Worm (Caenorhabditis elegans): ENCODE measurements around the gene sulp-8.

sulp-8 gene

DNA sequence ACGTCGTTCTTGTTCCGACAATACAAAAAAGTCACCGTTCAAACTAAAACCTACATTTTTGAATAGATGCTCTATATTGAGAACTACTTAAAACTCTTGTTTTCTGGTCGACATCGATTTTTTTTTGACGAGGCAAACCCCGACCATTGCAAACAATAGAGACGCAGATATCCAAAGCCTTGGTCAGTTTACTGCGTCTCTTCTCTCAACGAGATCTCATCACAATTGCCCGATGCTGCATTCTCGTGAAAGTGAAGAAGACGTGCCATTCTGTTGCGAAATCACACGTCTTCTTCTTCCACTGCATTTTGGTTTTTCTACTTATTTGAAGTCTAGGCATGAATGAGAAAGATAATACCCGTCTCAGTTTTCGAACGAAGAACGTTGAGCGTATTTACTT lies 30.9 kb upstream of the sulp-8 start:
- no peak for TF ChIP-seq nhr-76 (tag; optimal IDR thresholded peaks at IDR 0.05)
- TF ChIP-seq dmd-8 (GFP tag; IDR thresholded peaks at IDR 0.05), result no peak
- TF ChIP-seq ceh-28 (tag; optimal IDR thresholded peaks at IDR 0.05), result peak; percentile 43
- TF ChIP-seq mep-1 (tag; optimal IDR thresholded peaks at IDR 0.05), result peak; percentile 66
- no peak for TF ChIP-seq dmd-9 (GFP tag; IDR thresholded peaks at IDR 0.05)
- TF ChIP-seq zag-1 (tag; optimal IDR thresholded peaks at IDR 0.05), result no peak
- no peak for TF ChIP-seq nhr-11 (tag; optimal IDR thresholded peaks at IDR 0.05)
- peak; percentile 44 for TF ChIP-seq nhr-28 (tag; optimal IDR thresholded peaks at IDR 0.05)
- no peak for TF ChIP-seq ctbp-1 (GFP tag; IDR thresholded peaks at IDR 0.05)
- TF ChIP-seq unc-130 (GFP tag; optimal IDR thresholded peaks at IDR 0.05), result no peak
- TF ChIP-seq unc-62 (GFP tag; optimal IDR thresholded peaks at IDR 0.05 in 1 of 2), result peak in 1 of 2 experiments; percentile 63
- TF ChIP-seq unc-62 (tag; optimal IDR thresholded peaks at IDR 0.05), result no peak
- peak; percentile 27 for TF ChIP-seq rbr-2 (tag; optimal IDR thresholded peaks at IDR 0.05)
- TF ChIP-seq dve-1 (tag; optimal IDR thresholded peaks at IDR 0.05; ENCODE audit: insufficient read depth), result peak; percentile 11
- peak; percentile 42 to 53 for TF ChIP-seq mdl-1 (tag; optimal IDR thresholded peaks at IDR 0.05)
- TF ChIP-seq mes-2 (tag; optimal IDR thresholded peaks at IDR 0.05; ENCODE audit: poor library complexity, severe bottlenecking), result no peak
- TF ChIP-seq nhr-25 (tag; optimal IDR thresholded peaks at IDR 0.05; ENCODE audit: borderline replicate concordance, insufficient read depth), result no peak
- peak; percentile 85 for TF ChIP-seq hlh-30 (tag; optimal IDR thresholded peaks at IDR 0.05; ENCODE audit: insufficient read depth)
- TF ChIP-seq duxl-1 (tag; optimal IDR thresholded peaks at IDR 0.05; ENCODE audit: poor library complexity), result no peak
- TF ChIP-seq F49E8.2 (tag; optimal IDR thresholded peaks at IDR 0.05; ENCODE audit: borderline replicate concordance), result no peak
- no peak for TF ChIP-seq mdt-29 (GFP tag; IDR thresholded peaks at IDR 0.05)
- no peak for TF ChIP-seq nhr-48 (tag; optimal IDR thresholded peaks at IDR 0.05)
- TF ChIP-seq hlh-11 (tag; optimal IDR thresholded peaks at IDR 0.05), result no peak
- 0 out of 2 replicates have a peak, but pooled peaks have one; percentile 56 for TF ChIP-seq hmg-1.1 (GFP tag; IDR thresholded peaks at IDR 0.05)
- TF ChIP-seq Y5F2A.4 (GFP tag; optimal IDR thresholded peaks at IDR 0.05), result no peak
- peak; percentile 7 for TF ChIP-seq mxl-3 (GFP tag; optimal IDR thresholded peaks at IDR 0.05)
- TF ChIP-seq nhr-6 (tag; optimal IDR thresholded peaks at IDR 0.05), result peak; percentile 12
- TF ChIP-seq fkh-10 (GFP tag; optimal IDR thresholded peaks at IDR 0.05), result peak; percentile 8
- TF ChIP-seq spr-3 (GFP tag; optimal IDR thresholded peaks at IDR 0.05), result no peak
- no peak for TF ChIP-seq unc-39 (tag; optimal IDR thresholded peaks at IDR 0.05)
- TF ChIP-seq aha-1 (tag), result peak; percentile 26
- no peak for TF ChIP-seq aly-2 (tag; optimal IDR thresholded peaks at IDR 0.05)
- TF ChIP-seq lin-13 (GFP tag; optimal IDR thresholded peaks at IDR 0.05), result no peak
- no peak for TF ChIP-seq daf-16 (GFP tag; optimal IDR thresholded peaks at IDR 0.05)
- TF ChIP-seq daf-16 (tag; optimal IDR thresholded peaks at IDR 0.05), result no peak

DNA sequence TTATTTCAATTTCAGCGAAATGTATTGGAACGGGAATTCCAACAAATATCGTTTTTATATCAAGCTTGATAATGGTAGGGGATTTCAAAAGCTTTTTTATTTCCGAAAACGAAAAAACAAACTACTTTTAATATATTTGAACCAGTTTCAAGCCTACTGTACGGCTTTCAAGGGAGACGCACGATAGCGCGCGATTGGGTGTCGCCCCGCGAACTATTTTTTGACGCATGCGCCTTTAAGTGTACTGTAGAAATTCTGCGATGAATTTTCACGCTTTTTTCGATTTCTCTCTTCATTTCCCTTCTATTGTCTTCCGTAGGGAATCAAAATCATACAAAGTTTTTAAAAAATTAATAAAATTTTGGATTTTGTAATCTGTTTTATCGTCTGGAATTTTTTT lies 30.1 kb upstream of the sulp-8 start:
- TF ChIP-seq egl-27 (tag; optimal IDR thresholded peaks at IDR 0.05), result no peak

DNA sequence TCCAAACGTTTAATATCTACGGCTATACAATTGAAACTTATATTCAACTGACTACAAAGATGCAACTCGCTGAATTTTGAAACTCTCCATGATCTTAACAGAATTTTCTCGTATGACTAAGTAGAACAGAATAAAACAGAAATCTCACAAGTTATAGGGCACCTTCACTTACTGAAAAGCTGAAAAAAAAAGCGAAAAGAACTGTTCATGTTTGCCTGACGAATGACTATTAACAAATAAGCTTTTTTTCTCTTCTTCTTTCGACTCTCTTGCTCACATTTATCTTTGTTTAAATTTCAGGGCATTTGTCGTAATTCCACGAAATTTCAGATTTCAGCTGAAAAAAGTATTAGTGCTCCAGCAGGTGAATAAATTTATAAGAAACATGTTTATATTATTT lies 29.3 kb upstream of the sulp-8 start, which contains the start of gene xbx-6:
TSS of gene xbx-6 (plus strand) at position 301 of the 400 bp plus-strand sequence.
- TF ChIP-seq ceh-28 (tag; optimal IDR thresholded peaks at IDR 0.05), result no peak
- TF ChIP-seq unc-62 (GFP tag; optimal IDR thresholded peaks at IDR 0.05 in 1 of 2), result peak in 1 of 2 experiments; percentile 34
- no peak for TF ChIP-seq unc-62 (tag; optimal IDR thresholded peaks at IDR 0.05)

DNA sequence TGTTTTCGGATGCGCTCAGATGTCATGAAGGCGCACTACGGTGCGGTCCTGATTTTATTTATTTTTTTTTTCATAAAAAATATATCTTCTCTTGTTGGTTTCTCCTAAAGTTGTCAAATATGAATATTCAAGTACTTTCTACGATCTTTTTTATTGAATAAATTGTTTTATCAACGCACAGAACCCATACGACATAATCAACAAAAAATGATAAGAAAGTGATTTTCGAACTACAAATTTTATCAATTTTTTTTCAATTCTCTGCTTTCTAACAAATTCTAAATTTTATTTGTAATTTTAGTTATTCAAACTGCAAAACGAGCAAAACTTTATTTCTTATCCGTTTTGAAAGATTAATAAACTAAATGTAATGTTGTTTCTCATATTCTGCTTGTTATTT lies 28.4 kb upstream of the sulp-8 start:
- TF ChIP-seq Y75B8A.6 (GFP tag; IDR thresholded peaks at IDR 0.05) (no peak), pqm-1 (tag; optimal IDR thresholded peaks at IDR 0.05) (peak; percentile 82), nhr-28 (tag; optimal IDR thresholded peaks at IDR 0.05) (peak; percentile 37), F44E2.7 (GFP tag; IDR thresholded peaks at IDR 0.05) (no peak), Y105C5A.15 (GFP tag; IDR thresholded peaks at IDR 0.05) (no peak), daf-16 (GFP tag; optimal IDR thresholded peaks at IDR 0.05) (no peak), daf-16 (tag; optimal IDR thresholded peaks at IDR 0.05) (peak; percentile 67)
